Worm (Caenorhabditis elegans) whole organism, young adult: Measurements from ENCODE around the gene dsl-2.

ENCODE experiments used
- fkh-3 ChIP-seq: sonication (generic microtip); optimal IDR thresholded peaks from 2 replicates; lab custom pipeline; 2016; ENCODE audit warnings: mild to moderate bottlenecking, missing genetic modification characterization, missing compliant biosample characterization
- ztf-22 ChIP-seq: fragments of 200-800 bp; sonication (Bioruptor generic); optimal IDR thresholded peaks from 2 replicates; lab custom pipeline; 2018; ENCODE audit warnings: mild to moderate bottlenecking, missing genetic modification characterization, moderate library complexity, missing compliant biosample characterization

DNA sequence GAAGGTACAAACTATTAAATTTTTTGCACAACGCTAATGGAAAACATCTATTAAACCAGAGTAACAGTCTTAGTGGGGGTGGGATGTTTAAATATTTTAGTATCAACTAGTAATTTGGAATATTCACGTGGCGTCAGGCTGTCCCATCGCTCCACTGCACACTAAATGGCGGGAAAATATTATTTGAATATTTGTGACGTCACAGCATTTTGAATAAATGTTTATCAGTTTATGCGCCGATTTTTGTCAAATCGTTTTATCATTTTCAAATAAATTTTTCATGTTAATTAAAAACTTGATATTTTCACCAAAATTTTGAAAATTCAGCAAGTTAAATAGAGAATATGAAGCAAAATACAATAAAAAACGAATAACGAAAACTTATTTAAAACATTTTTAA lies 38.5 kb upstream of the dsl-2 start, which contains the start of gene F38A1.15:
- no peak for TF ChIP-seq fkh-3 (tag; lab: Kevin White, UChicago)
- no peak for TF ChIP-seq ztf-22
